Fruit fly (Drosophila melanogaster) whole organism, embryonic: Measurements from ENCODE around the gene Vps2.

Source experiments
- Awh ChIP-seq: fragments of 200-800 bp; sonication (Bioruptor generic); IDR thresholded peaks from 2 replicates; pipeline ENCODE4, ENCODE4 v1.3.6; 2022; ENCODE audit warnings: missing biosample characterization, missing genetic modification characterization
- BEAF-32 ChIP-seq: fragments of 200-800 bp; sonication (Bioruptor generic); optimal IDR thresholded peaks from 3 replicates; lab custom pipeline; 2017; ENCODE audit warnings: missing biosample characterization, missing genetic modification characterization, mild to moderate bottlenecking, moderate library complexity, missing genetic modification reagents
- BtbVII ChIP-seq: fragments of 200-800 bp; sonication (Bioruptor generic); optimal IDR thresholded peaks from 3 replicates; lab custom pipeline; 2017; ENCODE audit warnings: missing biosample characterization, mild to moderate bottlenecking, missing genetic modification characterization
- CG10267 ChIP-seq: fragments of 200-800 bp; sonication (Bioruptor generic); optimal IDR thresholded peaks from 2 replicates; lab custom pipeline; 2018; ENCODE audit warnings: missing biosample characterization, mild to moderate bottlenecking, missing genetic modification characterization, moderate library complexity
- CG11560 ChIP-seq: fragments of 200-800 bp; sonication (Bioruptor generic); IDR thresholded peaks from 3 replicates; pipeline ENCODE4 v1.3.6; 2022; ENCODE audit warnings: missing biosample characterization, missing genetic modification characterization
- CG11723 ChIP-seq: fragments of 200-800 bp; sonication (Bioruptor generic); optimal IDR thresholded peaks from 2 replicates; lab custom pipeline; 2017; ENCODE audit warnings: missing biosample characterization, mild to moderate bottlenecking, missing genetic modification characterization
- CG12299 ChIP-seq: fragments of 200-800 bp; sonication (Bioruptor generic); optimal IDR thresholded peaks from 2 replicates; lab custom pipeline; 2018; ENCODE audit warnings: missing biosample characterization, mild to moderate bottlenecking, missing genetic modification characterization
- CG12769 ChIP-seq: fragments of 200-800 bp; sonication (Bioruptor generic); optimal IDR thresholded peaks from 2 replicates; lab custom pipeline; 2019; ENCODE audit warnings: missing biosample characterization, mild to moderate bottlenecking, missing genetic modification characterization, moderate library complexity
- CG15696 ChIP-seq: fragments of 200-800 bp; sonication (Bioruptor generic); optimal IDR thresholded peaks from 2 replicates; lab custom pipeline; 2019; ENCODE audit warnings: missing biosample characterization, mild to moderate bottlenecking, missing genetic modification characterization, moderate library complexity
- CG16815 ChIP-seq: fragments of 200-800 bp; sonication (Bioruptor generic); optimal IDR thresholded peaks from 3 replicates; lab custom pipeline; 2017; ENCODE audit warnings: missing biosample characterization, mild to moderate bottlenecking, missing genetic modification characterization
- CG17385 ChIP-seq: fragments of 200-800 bp; sonication (Bioruptor generic); optimal IDR thresholded peaks from 3 replicates; lab custom pipeline; 2018; ENCODE audit warnings: missing biosample characterization, mild to moderate bottlenecking, missing genetic modification characterization
- CG17829 ChIP-seq: fragments of 200-800 bp; optimal IDR thresholded peaks from 2 replicates; lab custom pipeline; 2019; ENCODE audit warnings: missing biosample characterization, mild to moderate bottlenecking, missing genetic modification characterization, moderate library complexity
- CG18262 ChIP-seq: fragments of 200-800 bp; optimal IDR thresholded peaks from 3 replicates; lab custom pipeline; 2019; ENCODE audit warnings: missing biosample characterization, mild to moderate bottlenecking, missing genetic modification characterization, moderate library complexity
- CG18476 ChIP-seq: fragments of 200-800 bp; sonication (Bioruptor generic); optimal IDR thresholded peaks from 2 replicates; lab custom pipeline; 2016; ENCODE audit warnings: missing biosample characterization, mild to moderate bottlenecking, missing genetic modification characterization
- CG18764 ChIP-seq: fragments of 200-800 bp; sonication (Bioruptor generic); optimal IDR thresholded peaks from 3 replicates; lab custom pipeline; 2016; ENCODE audit warnings: missing biosample characterization, missing genetic modification characterization
- CG31224 ChIP-seq: fragments of 200-800 bp; sonication (Bioruptor generic); IDR thresholded peaks from 2 replicates; pipeline ENCODE4 v1.3.6; 2022; ENCODE audit warnings: missing biosample characterization, missing genetic modification characterization
- CG32767 ChIP-seq: fragments of 200-800 bp; sonication (Bioruptor generic); IDR thresholded peaks from 2 replicates; pipeline ENCODE4 v1.3.6; 2022; ENCODE audit warnings: missing biosample characterization, missing genetic modification characterization
- CG4404 ChIP-seq: fragments of 200-800 bp; sonication (Bioruptor generic); IDR thresholded peaks from 2 replicates; pipeline ENCODE4 v1.3.6; 2022; ENCODE audit warnings: missing biosample characterization, missing genetic modification characterization
- CG4707 ChIP-seq: fragments of 200-800 bp; sonication (Bioruptor generic); optimal IDR thresholded peaks from 2 replicates; lab custom pipeline; 2018; ENCODE audit warnings: missing biosample characterization, mild to moderate bottlenecking, missing genetic modification characterization, moderate library complexity
- CG4730 ChIP-seq: fragments of 200-800 bp; sonication (Bioruptor generic); IDR thresholded peaks from 2 replicates; pipeline ENCODE4 v1.3.6; 2022; ENCODE audit warnings: missing biosample characterization, missing genetic modification characterization
- CG8290 ChIP-seq, 3 experiments: fragments of 200-800 bp; sonication (Bioruptor generic); optimal IDR thresholded peaks; 2 replicates each; lab custom pipeline; 2016 to 2019; ENCODE audit warnings: missing biosample characterization in 3 of 3, missing genetic modification characterization in 3 of 3, mild to moderate bottlenecking in 2 of 3, moderate library complexity in 1 of 3
- CG8924 ChIP-seq: fragments of 200-800 bp; optimal IDR thresholded peaks from 3 replicates; lab custom pipeline; 2019; ENCODE audit warnings: missing biosample characterization, mild to moderate bottlenecking, missing genetic modification characterization, moderate library complexity
- Deaf1 ChIP-seq: fragments of 200-800 bp; optimal IDR thresholded peaks from 3 replicates; lab custom pipeline; 2019; ENCODE audit warnings: missing biosample characterization, mild to moderate bottlenecking, missing genetic modification characterization, moderate library complexity
- E2f1 ChIP-seq: fragments of 200-800 bp; sonication (Bioruptor generic); IDR thresholded peaks from 2 replicates; pipeline ENCODE4 v1.3.6; 2022; ENCODE audit warnings: missing biosample characterization, missing genetic modification characterization
- E2f2 ChIP-seq: fragments of 200-800 bp; sonication (Bioruptor generic); IDR thresholded peaks from 2 replicates; pipeline ENCODE4 v1.3.6; 2022; ENCODE audit warnings: missing biosample characterization, missing genetic modification characterization
- Fer1 ChIP-seq: fragments of 200-800 bp; sonication (Bioruptor generic); optimal IDR thresholded peaks from 2 replicates; lab custom pipeline; 2017; ENCODE audit warnings: missing biosample characterization, mild to moderate bottlenecking, missing genetic modification characterization
- HHEX ChIP-seq: fragments of 200-800 bp; sonication (Bioruptor generic); optimal IDR thresholded peaks from 3 replicates; lab custom pipeline; 2017; ENCODE audit warnings: missing biosample characterization, mild to moderate bottlenecking, missing genetic modification characterization, missing genetic modification reagents
- Kr ChIP-seq: fragments of 200-800 bp; sonication (Bioruptor generic); optimal IDR thresholded peaks from 2 replicates; lab custom pipeline; 2017; ENCODE audit warnings: missing biosample characterization, mild to moderate bottlenecking, missing genetic modification characterization
- Stat92E ChIP-seq, 3 experiments: fragments of >200 bp in 2 of 3; fragments of 200-800 bp in 1 of 3; sonication (Bioruptor generic) in 1 of 3; optimal IDR thresholded peaks; 2 replicates each; lab custom pipeline; 2017 to 2019; ENCODE audit warnings: missing biosample characterization in 3 of 3, missing genetic modification characterization in 3 of 3, mild to moderate bottlenecking in 1 of 3, moderate library complexity in 1 of 3
- Usf ChIP-seq: fragments of 200-800 bp; sonication (Bioruptor generic); optimal IDR thresholded peaks from 2 replicates; lab custom pipeline; 2017; ENCODE audit warnings: missing genotype, missing biosample characterization, missing genetic modification characterization
- YL-1 ChIP-seq: fragments of 200-800 bp; sonication (Bioruptor generic); optimal IDR thresholded peaks from 3 replicates; lab custom pipeline; 2017; ENCODE audit warnings: missing biosample characterization, mild to moderate bottlenecking, missing genetic modification characterization
- chn ChIP-seq: fragments of 200-800 bp; sonication (Bioruptor generic); optimal IDR thresholded peaks from 2 replicates; lab custom pipeline; 2016; ENCODE audit warnings: missing biosample characterization, missing genetic modification characterization
- dan ChIP-seq: fragments of 200-800 bp; sonication (Bioruptor generic); IDR thresholded peaks from 2 replicates; pipeline ENCODE4 v1.3.6; 2022; ENCODE audit warnings: missing biosample characterization, missing genetic modification characterization
- danr ChIP-seq: fragments of 200-800 bp; sonication (Bioruptor generic); IDR thresholded peaks from 2 replicates; pipeline ENCODE4 v1.3.6; 2022; ENCODE audit warnings: missing biosample characterization, missing genetic modification characterization
- disco-r ChIP-seq: fragments of 200-800 bp; sonication (Bioruptor generic); optimal IDR thresholded peaks from 2 replicates; lab custom pipeline; 2016; ENCODE audit warnings: missing biosample characterization, missing genetic modification characterization
- eve ChIP-seq, 2 experiments: fragments of >200 bp; optimal IDR thresholded peaks; 2 replicates each; lab custom pipeline; 2017; ENCODE audit warnings: missing biosample characterization in 2 of 2, missing genetic modification characterization in 2 of 2
- ftz-f1 ChIP-seq: fragments of 200-800 bp; sonication (Bioruptor generic); optimal IDR thresholded peaks from 2 replicates; lab custom pipeline; 2016; ENCODE audit warnings: missing biosample characterization, missing genetic modification characterization
- gce ChIP-seq: fragments of 200-800 bp; sonication (Bioruptor generic); IDR thresholded peaks from 3 replicates; pipeline ENCODE4 v1.3.6; 2022; ENCODE audit warnings: missing biosample characterization, missing genetic modification characterization
- grn ChIP-seq: fragments of 200-800 bp; sonication (Bioruptor generic); optimal IDR thresholded peaks from 3 replicates; lab custom pipeline; 2017; ENCODE audit warnings: missing biosample characterization, missing genetic modification characterization
- jing ChIP-seq: fragments of 200-800 bp; sonication (Bioruptor generic); optimal IDR thresholded peaks from 2 replicates; lab custom pipeline; 2018; ENCODE audit warnings: missing biosample characterization, mild to moderate bottlenecking, missing genetic modification characterization
- mam ChIP-seq: fragments of 200-800 bp; sonication (Bioruptor generic); optimal IDR thresholded peaks from 3 replicates; lab custom pipeline; 2016; ENCODE audit warnings: missing biosample characterization, missing genetic modification characterization
- peb ChIP-seq: fragments of 200-800 bp; sonication (Bioruptor generic); IDR thresholded peaks from 2 replicates; pipeline ENCODE4 v1.3.6; 2022; ENCODE audit warnings: missing biosample characterization, missing genetic modification characterization
- prd ChIP-seq, 3 experiments: fragments of >200 bp in 2 of 3; fragments of 200-800 bp in 1 of 3; sonication (Bioruptor generic) in 1 of 3; optimal IDR thresholded peaks in 2 of 3; IDR thresholded peaks in 1 of 3; 2 replicates in 2 of 3; 3 replicates in 1 of 3; pipeline versions ENCODE4 v1.3.6 to Lab custom; 2017 to 2022; ENCODE audit warnings: missing biosample characterization in 1 of 3, missing genetic modification characterization in 1 of 3
- pzg ChIP-seq: fragments of 200-800 bp; sonication (Bioruptor generic); optimal IDR thresholded peaks from 3 replicates; lab custom pipeline; 2018; ENCODE audit warnings: missing biosample characterization, mild to moderate bottlenecking, missing genetic modification characterization, moderate library complexity
- ssp ChIP-seq: fragments of 200-800 bp; sonication (Bioruptor generic); IDR thresholded peaks from 2 replicates; pipeline ENCODE4 v1.3.6; 2022; ENCODE audit warnings: missing biosample characterization, missing genetic modification characterization
- stc ChIP-seq: fragments of 200-800 bp; sonication (Bioruptor generic); IDR thresholded peaks from 2 replicates; pipeline ENCODE4 v1.3.6; 2022; ENCODE audit warnings: missing biosample characterization, missing genetic modification characterization
- unpg ChIP-seq: fragments of 200-800 bp; sonication (Bioruptor generic); optimal IDR thresholded peaks from 3 replicates; lab custom pipeline; 2018; ENCODE audit warnings: missing biosample characterization, mild to moderate bottlenecking, missing genetic modification characterization, moderate library complexity
- yki ChIP-seq: fragments of >200 bp; optimal IDR thresholded peaks from 3 replicates; lab custom pipeline; 2018
- zf30C ChIP-seq: fragments of 200-800 bp; sonication (Bioruptor generic); optimal IDR thresholded peaks from 3 replicates; lab custom pipeline; 2018; ENCODE audit warnings: missing biosample characterization, mild to moderate bottlenecking, missing genetic modification characterization

Vps2 gene

DNA sequence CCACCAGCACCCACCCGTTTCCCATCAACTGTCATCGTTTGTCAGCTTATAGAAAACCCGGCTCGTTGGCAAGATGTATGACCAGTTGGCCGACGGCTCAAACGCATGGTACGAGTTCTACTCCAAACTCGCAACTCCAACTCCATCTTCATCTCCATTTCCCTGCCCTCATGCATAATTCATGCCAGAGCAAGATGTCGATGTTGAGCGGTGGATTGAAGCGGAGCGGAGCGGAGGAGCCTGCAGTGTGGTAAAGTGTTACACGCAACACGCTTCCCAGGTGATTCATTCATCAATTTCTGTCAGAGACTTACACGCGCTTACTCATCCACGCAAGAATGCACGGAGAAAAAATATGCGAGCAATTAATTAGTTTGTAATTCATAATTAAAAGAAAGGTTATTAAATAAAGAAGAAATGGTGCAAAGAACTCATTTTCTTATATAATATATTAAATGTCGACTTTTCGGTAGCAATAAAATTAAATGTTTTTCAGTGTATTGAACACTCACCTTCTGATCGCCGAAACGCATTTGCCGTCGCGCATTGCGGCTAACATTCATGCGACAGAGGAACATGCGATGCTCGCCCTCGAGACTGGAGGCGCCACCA, 28.9 kb downstream of the Vps2 start (continued):
- peak; percentile 71; the same call in 1 of the 2 replicates for TF ChIP-seq Awh (GFP tag; lab: Robert Waterston, UW)
- TF ChIP-seq CG8290 (GFP tag; optimal IDR thresholded peaks at IDR 0.05; lab: Kevin White, UChicago) = no peak
- no peak for TF ChIP-seq CG8290 (tag; optimal IDR thresholded peaks at IDR 0.05; lab: Kevin White, UChicago)
- peak; percentile 42 for TF ChIP-seq CG15696
- TF ChIP-seq CG10267 (tag; lab: Kevin White, UChicago) = peak; percentile 65
- no peak for TF ChIP-seq CG18476 (GFP tag; lab: Kevin White, UChicago)
- TF ChIP-seq CG12299 (tag; lab: Kevin White, UChicago) = no peak
- TF ChIP-seq HHEX (GFP tag; lab: Kevin White, UChicago) = no peak
- peak; percentile 47 for TF ChIP-seq CG17385 (GFP tag; lab: Kevin White, UChicago)
- peak; percentile 45 for TF ChIP-seq CG16815 (GFP tag; lab: Kevin White, UChicago)
- no peak for TF ChIP-seq Usf
- no peak for TF ChIP-seq Deaf1
- peak; percentile 27; the same call in 1 of the 2 replicates for TF ChIP-seq CG4730 (GFP tag; lab: Robert Waterston, UW)
- TF ChIP-seq prd (optimal IDR thresholded peaks at IDR 0.05; lab: Kevin White, UChicago) = no peak
- peak; percentile 67; the same call in 2 of the 3 replicates for TF ChIP-seq prd (GFP tag; IDR thresholded peaks at IDR 0.05; lab: Robert Waterston, UW)
- TF ChIP-seq CG12769 (tag; lab: Kevin White, UChicago) = peak; percentile 2
- no peak for TF ChIP-seq CG4707 (GFP tag; lab: Kevin White, UChicago)
- TF ChIP-seq disco-r (GFP tag; lab: Kevin White, UChicago) = no peak
- no peak for TF ChIP-seq ftz-f1 (GFP tag; lab: Kevin White, UChicago)
- no peak for TF ChIP-seq zf30C
- no peak for TF ChIP-seq eve (GFP tag; optimal IDR thresholded peaks at IDR 0.05; lab: Kevin White, UChicago)
- no peak for TF ChIP-seq yki
- no peak for TF ChIP-seq CG4404 (GFP tag; lab: Robert Waterston, UW)
- peak; percentile 74 for TF ChIP-seq CG17829 (tag; lab: Kevin White, UChicago)
- TF ChIP-seq stc (GFP tag; lab: Robert Waterston, UW) = 0 out of 2 replicates have a peak, but pooled peaks have one; percentile 29
- TF ChIP-seq Kr (GFP tag; lab: Kevin White, UChicago) = no peak
- peak; percentile 64; the same call in 1 of the 2 replicates for TF ChIP-seq peb (GFP tag; lab: Robert Waterston, UW)
- no peak for TF ChIP-seq CG32767
- no peak for TF ChIP-seq YL-1 (GFP tag; lab: Kevin White, UChicago)
- TF ChIP-seq CG11723 (GFP tag; lab: Kevin White, UChicago) = no peak
- TF ChIP-seq pzg (GFP tag; lab: Kevin White, UChicago) = no peak
- TF ChIP-seq CG31224 (GFP tag; lab: Robert Waterston, UW) = no peak
- TF ChIP-seq mam (GFP tag; lab: Kevin White, UChicago) = no peak
- TF ChIP-seq jing (GFP tag; lab: Kevin White, UChicago) = no peak
- peak; percentile 0 for TF ChIP-seq chn
- 0 out of 3 replicates have a peak, but pooled peaks have one; percentile 39 for TF ChIP-seq CG11560 (tag; lab: Robert Waterston, UW)
- no peak for TF ChIP-seq BEAF-32 (GFP tag; lab: Kevin White, UChicago)
- 0 out of 2 replicates have a peak, but pooled peaks have one; percentile 30 for TF ChIP-seq ssp
- peak; percentile 78; the same call in 2 of the 3 replicates for TF ChIP-seq gce (GFP tag; lab: Robert Waterston, UW)
- TF ChIP-seq unpg (GFP tag; lab: Kevin White, UChicago) = peak; percentile 71
- TF ChIP-seq BtbVII (GFP tag; lab: Kevin White, UChicago) = no peak
- TF ChIP-seq E2f2 (GFP tag; lab: Robert Waterston, UW) = no peak
- TF ChIP-seq Stat92E (GFP tag; optimal IDR thresholded peaks at IDR 0.05; lab: Kevin White, UChicago) = no peak
- TF ChIP-seq danr (GFP tag; lab: Robert Waterston, UW) = 0 out of 2 replicates have a peak, but pooled peaks have one; percentile 31
- TF ChIP-seq CG8924 (tag; lab: Kevin White, UChicago) = peak; percentile 58
- no peak for TF ChIP-seq grn
- TF ChIP-seq CG18764 (GFP tag; lab: Kevin White, UChicago) = peak; percentile 13
- TF ChIP-seq CG18262 (tag; lab: Kevin White, UChicago) = peak; percentile 78
- TF ChIP-seq E2f1 (GFP tag; lab: Robert Waterston, UW) = peak; percentile 30; the same call in 1 of the 2 replicates
- no peak for TF ChIP-seq dan
- no peak for TF ChIP-seq Fer1 (GFP tag; lab: Kevin White, UChicago)
